Fruit fly (Drosophila melanogaster) whole organism, adult: ENCODE data around the gene Nna1.

ENCODE experiments used
- CG14711 ChIP-seq: fragments of 200-800 bp; sonication (Bioruptor generic); optimal IDR thresholded peaks from 2 replicates; lab custom pipeline; 2018; ENCODE audit warnings: missing biosample characterization, mild to moderate bottlenecking, missing genetic modification characterization, moderate library complexity
- CG7045 ChIP-seq: fragments of 200-800 bp; sonication (Bioruptor generic); optimal IDR thresholded peaks from 2 replicates; lab custom pipeline; 2017; ENCODE audit warnings: missing biosample characterization, mild to moderate bottlenecking, missing genetic modification characterization
- Clk ChIP-seq: fragments of 200-800 bp; sonication (Bioruptor generic); optimal IDR thresholded peaks from 2 replicates; lab custom pipeline; 2017; ENCODE audit warnings: missing biosample characterization, missing genetic modification characterization
- Crg-1 ChIP-seq: fragments of 200-800 bp; sonication (Bioruptor generic); optimal IDR thresholded peaks from 2 replicates; lab custom pipeline; 2016; ENCODE audit warnings: missing biosample characterization, missing genetic modification characterization
- Hr96 ChIP-seq: fragments of 200-800 bp; sonication (Bioruptor generic); optimal IDR thresholded peaks from 2 replicates; lab custom pipeline; 2016; ENCODE audit warnings: missing biosample characterization, missing genetic modification characterization
- bab1 ChIP-seq: fragments of 200-800 bp; sonication (Bioruptor generic); optimal IDR thresholded peaks from 3 replicates; lab custom pipeline; 2019; ENCODE audit warnings: missing biosample characterization, mild to moderate bottlenecking, missing genetic modification characterization, moderate library complexity
- cnc ChIP-seq, 2 experiments: fragments of >200 bp; optimal IDR thresholded peaks; 2 replicates each; lab custom pipeline; 2017
- tj ChIP-seq: fragments of 200-800 bp; sonication (Bioruptor generic); optimal IDR thresholded peaks from 3 replicates; lab custom pipeline; 2017; ENCODE audit warnings: missing biosample characterization, mild to moderate bottlenecking, missing genetic modification characterization, moderate library complexity
- toe ChIP-seq: fragments of 200-800 bp; sonication (Bioruptor generic); optimal IDR thresholded peaks from 2 replicates; lab custom pipeline; 2016; ENCODE audit warnings: missing biosample characterization, missing genetic modification characterization

DNA sequence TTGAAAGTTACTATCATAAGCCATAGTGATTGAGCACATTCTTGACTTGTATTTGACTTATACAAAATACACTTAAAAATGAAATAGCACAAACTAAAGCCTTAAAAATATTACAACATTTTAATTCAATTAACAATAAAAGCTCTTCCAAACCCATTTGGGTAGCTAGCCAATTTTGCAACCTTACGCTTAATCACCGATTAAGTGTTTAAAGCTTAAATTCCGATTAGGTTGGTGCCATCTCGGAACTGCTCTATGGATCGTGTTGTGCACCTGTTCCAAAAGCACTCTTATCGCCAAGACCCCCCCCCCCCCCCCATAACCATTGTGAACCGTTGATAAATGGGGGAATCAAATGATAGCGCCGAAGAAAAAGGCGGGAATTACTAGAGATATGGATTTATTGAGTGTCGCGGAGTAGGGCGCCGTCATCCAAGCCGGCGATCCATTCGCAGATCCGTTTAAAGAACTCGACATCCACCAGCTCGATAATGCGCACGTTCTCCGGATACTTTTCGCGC, 14.1 kb upstream of the Nna1 start:
- TF ChIP-seq toe = no peak
- no peak for TF ChIP-seq Crg-1 (GFP tag; lab: Kevin White, UChicago)
- no peak for TF ChIP-seq tj (GFP tag; lab: Kevin White, UChicago)
- no peak for TF ChIP-seq Clk (GFP tag; lab: Kevin White, UChicago)
- TF ChIP-seq cnc (optimal IDR thresholded peaks at IDR 0.05; lab: Kevin White, UChicago) = no peak
- TF ChIP-seq Hr96 (GFP tag; lab: Kevin White, UChicago) = no peak
- TF ChIP-seq CG7045 (GFP tag; lab: Kevin White, UChicago) = no peak
- no peak for TF ChIP-seq bab1 (GFP tag; lab: Kevin White, UChicago)
- no peak for TF ChIP-seq CG14711 (tag; lab: Kevin White, UChicago)
